Worm (Caenorhabditis elegans): ENCODE results near the gene C18H2.5.

The C18H2.5 gene

DNA sequence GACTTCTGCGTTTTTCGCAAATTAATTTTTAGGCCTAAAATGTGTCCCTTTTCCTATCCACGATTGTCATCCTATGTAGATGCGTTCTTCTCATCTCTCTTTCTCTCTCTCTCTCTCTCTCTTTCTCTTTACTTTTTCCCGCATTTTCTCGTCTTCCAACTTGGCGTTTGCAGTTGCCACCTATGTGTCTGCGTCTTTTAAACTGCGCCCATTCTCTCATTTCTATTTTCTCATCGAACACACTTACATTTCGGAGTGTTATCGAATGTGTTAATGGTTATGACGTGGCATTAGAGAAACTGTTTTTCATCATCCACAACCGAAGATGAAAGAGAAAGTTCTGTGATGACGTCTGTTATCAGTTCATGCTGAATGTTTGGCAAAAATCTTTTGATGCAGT is 34.3 kb upstream of the C18H2.5 start (continued):
- TF ChIP-seq F10E7.11 (tag; optimal IDR thresholded peaks at IDR 0.05): no peak
- no peak for TF ChIP-seq lir-1 (GFP tag; conservative IDR thresholded peaks at IDR 0.05)
- peak; percentile 96 to 97 for TF ChIP-seq let-607 (tag; optimal IDR thresholded peaks at IDR 0.05)
- TF ChIP-seq aptf-2 (GFP tag; conservative IDR thresholded peaks at IDR 0.05): no peak
- no peak for TF ChIP-seq lin-26 (GFP tag; IDR thresholded peaks at IDR 0.05)
- peak; percentile 33 for TF ChIP-seq nhr-90 (tag; optimal IDR thresholded peaks at IDR 0.05)
- peak; percentile 35; the same call in 1 of the 2 replicates for TF ChIP-seq dox-1 (GFP tag; IDR thresholded peaks at IDR 0.05)
- peak; percentile 48 for TF ChIP-seq atf-7 (tag; optimal IDR thresholded peaks at IDR 0.05)
- peak; percentile 2 for TF ChIP-seq ceh-27 (GFP tag; optimal IDR thresholded peaks at IDR 0.05)
- TF ChIP-seq lin-40 (tag; optimal IDR thresholded peaks at IDR 0.05): peak; percentile 66
- peak; percentile 39 for TF ChIP-seq repo-1 (tag; optimal IDR thresholded peaks at IDR 0.05)
- peak; percentile 12 for TF ChIP-seq tbp1 (GFP tag; optimal IDR thresholded peaks at IDR 0.05)
- no peak for TF ChIP-seq F23B12.7 (tag; optimal IDR thresholded peaks at IDR 0.05; ENCODE audit: insufficient read depth)
- peak; percentile 31 for TF ChIP-seq madf-10 (tag; optimal IDR thresholded peaks at IDR 0.05)
- TF ChIP-seq attf-5 (GFP tag; optimal IDR thresholded peaks at IDR 0.05): peak; percentile 58
- no peak for TF ChIP-seq aptf-3 (GFP tag; IDR thresholded peaks at IDR 0.05)
- 0 out of 2 replicates have a peak, but pooled peaks have one; percentile 29 for TF ChIP-seq K11D2.4 (GFP tag; IDR thresholded peaks at IDR 0.05)
- peak; percentile 54 for TF ChIP-seq ets-4 (GFP tag; optimal IDR thresholded peaks at IDR 0.05)
- TF ChIP-seq F57C9.4 (tag; optimal IDR thresholded peaks at IDR 0.05): no peak
- TF ChIP-seq cebp-1 (GFP tag; IDR thresholded peaks at IDR 0.05): no peak
- no peak for TF ChIP-seq cebp-1 (tag; optimal IDR thresholded peaks at IDR 0.05)
- TF ChIP-seq nhr-80 (tag; optimal IDR thresholded peaks at IDR 0.05): peak; percentile 90
- TF ChIP-seq ztf-26 (tag; optimal IDR thresholded peaks at IDR 0.05): peak; percentile 6
- TF ChIP-seq ceh-79 (tag; optimal IDR thresholded peaks at IDR 0.05): no peak
- TF ChIP-seq Y79H2A.3 (GFP tag; conservative IDR thresholded peaks at IDR 0.05): no peak
- TF ChIP-seq Y95B8A.8 (GFP tag; IDR thresholded peaks at IDR 0.05): no peak

- TF ChIP-seq tlf-1 (GFP tag; optimal IDR thresholded peaks at IDR 0.05) (no peak), nfya-1 (tag; optimal IDR thresholded peaks at IDR 0.05; ENCODE audit: borderline replicate concordance, insufficient read depth) (no peak), dox-1 (GFP tag; IDR thresholded peaks at IDR 0.05) (no peak), him-1 (tag; optimal IDR thresholded peaks at IDR 0.05) (no peak), zim-3 (tag; optimal IDR thresholded peaks at IDR 0.05) (no peak), pbrm-1 (GFP tag; IDR thresholded peaks at IDR 0.05) (no peak), F10E7.11 (tag; optimal IDR thresholded peaks at IDR 0.05) (no peak), mxl-1 (tag; optimal IDR thresholded peaks at IDR 0.05) (no peak), hmg-20 (GFP tag; IDR thresholded peaks at IDR 0.05) (no peak), ceh-58 (GFP tag; IDR thresholded peaks at IDR 0.05) (no peak)
Observed at ce11 chrIII:7726500-7726899, 32.3 kb upstream of the C18H2.5 start.

DNA sequence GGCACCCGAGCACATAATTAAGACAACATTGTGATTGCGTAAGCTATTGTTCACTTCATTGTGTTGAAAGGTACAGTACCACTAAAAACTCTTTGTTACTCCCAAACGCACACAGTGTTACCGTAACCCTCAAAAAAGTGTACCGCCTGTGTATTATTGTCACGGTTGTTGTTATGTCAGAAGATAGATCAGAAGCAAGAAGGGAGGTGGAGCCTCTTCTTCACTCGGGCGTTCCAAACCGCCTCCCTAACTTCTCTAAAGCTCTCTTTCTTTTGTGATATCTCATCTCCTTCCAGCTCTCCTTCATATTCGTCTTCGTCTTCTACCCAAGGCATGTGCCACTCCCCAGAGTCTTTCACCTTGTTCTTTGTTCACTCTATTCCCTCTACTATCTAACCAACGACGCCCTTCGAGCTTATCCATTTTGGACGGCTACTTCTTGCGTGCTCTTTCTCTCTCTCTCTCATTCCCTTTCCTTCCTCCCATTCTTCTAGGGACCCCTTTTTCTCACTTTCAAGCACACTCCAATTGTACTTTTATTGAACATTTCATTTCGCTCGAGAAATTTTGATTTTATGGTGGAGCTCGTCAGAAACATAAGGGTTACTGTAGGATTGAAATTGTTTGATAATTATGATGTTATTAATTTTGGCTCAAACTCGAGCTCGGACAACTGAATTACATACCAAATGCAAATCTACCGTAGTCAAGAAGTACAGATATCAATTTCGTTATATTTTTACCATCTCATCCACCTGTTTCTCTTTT is 31.5 kb upstream of the C18H2.5 start:
- TF ChIP-seq dox-1 (GFP tag; IDR thresholded peaks at IDR 0.05) (peak; percentile 36; the same call in 1 of the 2 replicates), K12H6.12 (tag; optimal IDR thresholded peaks at IDR 0.05) (peak; percentile 16), F23B12.7 (tag; optimal IDR thresholded peaks at IDR 0.05; ENCODE audit: insufficient read depth) (no peak), somi-1 (GFP tag; optimal IDR thresholded peaks at IDR 0.05) (no peak), attf-3 (GFP tag; conservative IDR thresholded peaks at IDR 0.05) (no peak), snpc-4 (GFP tag; optimal IDR thresholded peaks at IDR 0.05) (no peak), snpc-4 (tag; optimal IDR thresholded peaks at IDR 0.05) (no peak), F33H1.4 (GFP tag; IDR thresholded peaks at IDR 0.05) (no peak), ceh-27 (GFP tag; optimal IDR thresholded peaks at IDR 0.05) (peak; percentile 27), ets-4 (GFP tag; optimal IDR thresholded peaks at IDR 0.05) (no peak), Y53F4B.3 (GFP tag; IDR thresholded peaks at IDR 0.05) (no peak), nhr-90 (tag; optimal IDR thresholded peaks at IDR 0.05) (no peak), nfya-1 (tag; optimal IDR thresholded peaks at IDR 0.05; ENCODE audit: borderline replicate concordance, insufficient read depth) (no peak), nfyb-1 (GFP tag; IDR thresholded peaks at IDR 0.05) (peak; percentile 27; the same call in 1 of the 2 replicates), ekl-4 (GFP tag; IDR thresholded peaks at IDR 0.05) (0 out of 2 replicates have a peak, but pooled peaks have one; percentile 45), ztf-6 (GFP tag; IDR thresholded peaks at IDR 0.05) (no peak), ztf-28 (GFP tag; IDR thresholded peaks at IDR 0.05) (no peak)
